Worm (Caenorhabditis elegans) whole organism, L3 larva: Measurements from ENCODE around the gene ZK546.19.

Source experiments
- ceh-16 ChIP-seq: sonication (generic microtip); optimal IDR thresholded peaks from 2 replicates; lab custom pipeline; 2017; ENCODE audit warnings: missing biosample characterization, missing genetic modification characterization
- ceh-82 ChIP-seq: fragments of 150-350 bp; optimal IDR thresholded peaks from 2 replicates; lab custom pipeline; 2014; ENCODE audit warnings: missing biosample characterization, missing genetic modification characterization
- egl-27 ChIP-seq: sonication (generic microtip); optimal IDR thresholded peaks from 4 replicates; lab custom pipeline; 2017; ENCODE audit warnings: missing biosample characterization, missing genetic modification reagents, missing genetic modification characterization
- fkh-10 ChIP-seq: sonication (generic microtip); optimal IDR thresholded peaks from 2 replicates; lab custom pipeline; 2017; ENCODE audit warnings: missing biosample characterization, missing genetic modification reagents, missing genetic modification characterization
- nhr-25 ChIP-seq: sonication (generic microtip); optimal IDR thresholded peaks from 2 replicates; lab custom pipeline; 2017; ENCODE audit warnings: missing biosample characterization, missing genetic modification characterization
- pqm-1 ChIP-seq: fragments of 150-350 bp; optimal IDR thresholded peaks from 2 replicates; lab custom pipeline; 2017; ENCODE audit warnings: missing biosample characterization, missing genetic modification characterization, inconsistent platforms
- unc-62 ChIP-seq: fragments of 150-350 bp; sonication (generic microtip); optimal IDR thresholded peaks from 4 replicates; lab custom pipeline; 2014; ENCODE audit warnings: missing biosample characterization, missing genetic modification reagents, missing genetic modification characterization
- ztf-11 ChIP-seq: fragments of 150-350 bp; optimal IDR thresholded peaks from 2 replicates; lab custom pipeline; 2014; ENCODE audit warnings: missing biosample characterization, missing genetic modification characterization

- TF ChIP-seq ceh-82 (tag; lab: Kevin White, UChicago) = no peak
- peak; percentile 46 for TF ChIP-seq fkh-10 (GFP tag; lab: Kevin White, UChicago)
- peak; percentile 37 for TF ChIP-seq unc-62 (GFP tag; lab: Kevin White, UChicago)
- peak; percentile 50 for TF ChIP-seq pqm-1
- no peak for TF ChIP-seq ztf-11 (tag; lab: Kevin White, UChicago)
- no peak for TF ChIP-seq ceh-16
- peak; percentile 18 for TF ChIP-seq egl-27 (tag; lab: Kevin White, UChicago)
- peak; percentile 79 for TF ChIP-seq nhr-25 (tag; lab: Kevin White, UChicago)
Observed at ce11 chrII:4904277-4904676, 37.2 kb upstream of the ZK546.19 start.
